Fruit fly (Drosophila melanogaster) whole organism, embryonic: ENCODE results near the gene CG6023.
A peak's percentile ranks its signal among the peaks of the same experiment; 100 is the strongest.

Experiments
- Awh ChIP-seq: fragments of 200-800 bp; sonication (Bioruptor generic); IDR thresholded peaks from 2 replicates; pipeline ENCODE4, ENCODE4 v1.3.6; 2022; ENCODE audit warnings: missing biosample characterization, missing genetic modification characterization
- Bteb2 ChIP-seq: fragments of 200-800 bp; sonication (Bioruptor generic); optimal IDR thresholded peaks from 2 replicates; lab custom pipeline; 2016; ENCODE audit warnings: missing biosample characterization, missing genetic modification characterization
- CG10147 ChIP-seq: fragments of 200-800 bp; sonication (Bioruptor generic); optimal IDR thresholded peaks from 2 replicates; lab custom pipeline; 2019; ENCODE audit warnings: missing biosample characterization, mild to moderate bottlenecking, missing genetic modification characterization, moderate library complexity
- CG12155 ChIP-seq: fragments of 200-800 bp; sonication (Bioruptor generic); optimal IDR thresholded peaks from 3 replicates; lab custom pipeline; 2016; ENCODE audit warnings: missing biosample characterization, missing genetic modification characterization
- CG14014 ChIP-seq: fragments of 200-800 bp; sonication (Bioruptor generic); IDR thresholded peaks from 2 replicates; pipeline ENCODE4 v1.3.6; 2022; ENCODE audit warnings: missing biosample characterization, missing genetic modification characterization
- CG14667 ChIP-seq: fragments of 200-800 bp; sonication (Bioruptor generic); IDR thresholded peaks from 2 replicates; pipeline ENCODE4 v1.3.6; 2022; ENCODE audit warnings: missing biosample characterization, missing genetic modification characterization
- CG15073 ChIP-seq: fragments of 200-800 bp; sonication (Bioruptor generic); optimal IDR thresholded peaks from 2 replicates; lab custom pipeline; 2016; ENCODE audit warnings: missing biosample characterization, missing genetic modification characterization
- CG17328 ChIP-seq: fragments of 200-800 bp; sonication (Bioruptor generic); IDR thresholded peaks from 2 replicates; pipeline ENCODE4 v1.3.6; 2022; ENCODE audit warnings: missing biosample characterization, missing genetic modification characterization
- CG30431 ChIP-seq: fragments of 200-800 bp; sonication (Bioruptor generic); optimal IDR thresholded peaks from 2 replicates; lab custom pipeline; 2017; ENCODE audit warnings: missing biosample characterization, missing genetic modification characterization
- CG31388 ChIP-seq: fragments of 200-800 bp; sonication (Bioruptor generic); optimal IDR thresholded peaks from 2 replicates; lab custom pipeline; 2016; ENCODE audit warnings: missing biosample characterization, missing genetic modification characterization
- CG4360 ChIP-seq: fragments of 200-800 bp; sonication (Bioruptor generic); IDR thresholded peaks from 2 replicates; pipeline ENCODE4 v1.3.6; 2022; ENCODE audit warnings: missing biosample characterization, missing genetic modification characterization
- CG4424 ChIP-seq: fragments of 200-800 bp; sonication (Bioruptor generic); optimal IDR thresholded peaks from 3 replicates; lab custom pipeline; 2016; ENCODE audit warnings: missing biosample characterization, missing genetic modification characterization
- CG7357 ChIP-seq: fragments of 200-800 bp; sonication (Bioruptor generic); IDR thresholded peaks from 3 replicates; pipeline ENCODE4 v1.3.6; 2022; ENCODE audit warnings: missing biosample characterization, missing genetic modification characterization
- CG7839 ChIP-seq: fragments of 200-800 bp; sonication (Bioruptor generic); optimal IDR thresholded peaks from 3 replicates; lab custom pipeline; 2018; ENCODE audit warnings: missing biosample characterization, mild to moderate bottlenecking, missing genetic modification characterization, moderate library complexity
- CG9797 ChIP-seq: fragments of 200-800 bp; sonication (Bioruptor generic); optimal IDR thresholded peaks from 3 replicates; lab custom pipeline; 2018; ENCODE audit warnings: missing biosample characterization, mild to moderate bottlenecking, missing genetic modification characterization
- Dad ChIP-seq: fragments of 200-800 bp; sonication (Bioruptor generic); optimal IDR thresholded peaks from 3 replicates; lab custom pipeline; 2016; ENCODE audit warnings: missing biosample characterization, missing genetic modification characterization
- Deaf1 ChIP-seq: fragments of 200-800 bp; optimal IDR thresholded peaks from 3 replicates; lab custom pipeline; 2019; ENCODE audit warnings: missing biosample characterization, mild to moderate bottlenecking, missing genetic modification characterization, moderate library complexity
- Doc3 ChIP-seq: fragments of 200-800 bp; sonication (Bioruptor generic); IDR thresholded peaks from 3 replicates; pipeline ENCODE4 v1.3.6; 2022; ENCODE audit warnings: missing biosample characterization, missing genetic modification characterization; ENCODE audit not compliant: partially characterized antibody
- Fer2 ChIP-seq: fragments of 200-800 bp; sonication (Bioruptor generic); optimal IDR thresholded peaks from 2 replicates; lab custom pipeline; 2018; ENCODE audit warnings: missing biosample characterization, mild to moderate bottlenecking, missing genetic modification characterization, moderate library complexity
- Hr51 ChIP-seq, 2 experiments: fragments of 200-800 bp; sonication (Bioruptor generic); optimal IDR thresholded peaks; 2 replicates in 1 of 2; 3 replicates in 1 of 2; lab custom pipeline; 2016 to 2018; ENCODE audit warnings: missing biosample characterization in 2 of 2, missing genetic modification characterization in 2 of 2, mild to moderate bottlenecking in 1 of 2, moderate library complexity in 1 of 2
- Med ChIP-seq: fragments of 200-800 bp; sonication (Bioruptor generic); peaks from one replicate; lab custom pipeline; 2016; ENCODE audit warnings: missing biosample characterization, missing genetic modification characterization, mild to moderate bottlenecking, inconsistent platforms, moderate library complexity
- Meics ChIP-seq: fragments of 200-800 bp; sonication (Bioruptor generic); optimal IDR thresholded peaks from 2 replicates; lab custom pipeline; 2017; ENCODE audit warnings: missing biosample characterization, mild to moderate bottlenecking, missing genetic modification characterization
- Neu2 ChIP-seq: fragments of 200-800 bp; sonication (Bioruptor generic); optimal IDR thresholded peaks from 3 replicates; lab custom pipeline; 2016; ENCODE audit warnings: missing biosample characterization, missing genetic modification characterization, borderline replicate concordance
- Optix ChIP-seq: fragments of 200-800 bp; sonication (Bioruptor generic); IDR thresholded peaks from 3 replicates; pipeline ENCODE4 v1.3.6; 2022; ENCODE audit warnings: missing biosample characterization, missing genetic modification characterization
- Ptx1 ChIP-seq: fragments of 200-800 bp; sonication (Bioruptor generic); IDR thresholded peaks from 2 replicates; pipeline ENCODE4 v1.3.6; 2022; ENCODE audit warnings: missing biosample characterization, missing genetic modification characterization
- Spps ChIP-seq: fragments of 200-800 bp; sonication (Bioruptor generic); optimal IDR thresholded peaks from 2 replicates; lab custom pipeline; 2018; ENCODE audit warnings: missing biosample characterization, mild to moderate bottlenecking, missing genetic modification characterization
- Ssrp ChIP-seq: fragments of 200-800 bp; sonication (Bioruptor generic); optimal IDR thresholded peaks from 2 replicates; lab custom pipeline; 2018; ENCODE audit warnings: missing biosample characterization, mild to moderate bottlenecking, missing genetic modification characterization, moderate library complexity
- Trl ChIP-seq, 3 experiments: fragments of >200 bp in 2 of 3; fragments of 200-800 bp in 1 of 3; sonication (Bioruptor generic) in 1 of 3; optimal IDR thresholded peaks; 2 replicates in 1 of 3; 3 replicates in 2 of 3; lab custom pipeline; 2016 to 2017; ENCODE audit warnings: missing biosample characterization in 1 of 3, missing genetic modification characterization in 1 of 3
- Xrp1 ChIP-seq: fragments of 200-800 bp; sonication (Bioruptor generic); IDR thresholded peaks from 2 replicates; pipeline ENCODE4 v1.3.6; 2022; ENCODE audit warnings: missing biosample characterization, missing genetic modification characterization
- chn ChIP-seq: fragments of 200-800 bp; sonication (Bioruptor generic); optimal IDR thresholded peaks from 2 replicates; lab custom pipeline; 2016; ENCODE audit warnings: missing biosample characterization, missing genetic modification characterization
- disco-r ChIP-seq: fragments of 200-800 bp; sonication (Bioruptor generic); optimal IDR thresholded peaks from 2 replicates; lab custom pipeline; 2016; ENCODE audit warnings: missing biosample characterization, missing genetic modification characterization
- dmrt11E ChIP-seq: fragments of 200-800 bp; sonication (Bioruptor generic); optimal IDR thresholded peaks from 3 replicates; lab custom pipeline; 2018; ENCODE audit warnings: missing biosample characterization, mild to moderate bottlenecking, missing genetic modification characterization, moderate library complexity
- emc ChIP-seq: fragments of 200-800 bp; sonication (Bioruptor generic); optimal IDR thresholded peaks from 2 replicates; lab custom pipeline; 2016; ENCODE audit warnings: missing biosample characterization, missing genetic modification characterization
- ftz-f1 ChIP-seq: fragments of 200-800 bp; sonication (Bioruptor generic); optimal IDR thresholded peaks from 2 replicates; lab custom pipeline; 2016; ENCODE audit warnings: missing biosample characterization, missing genetic modification characterization
- gcm ChIP-seq: fragments of 200-800 bp; sonication (Bioruptor generic); optimal IDR thresholded peaks from 2 replicates; lab custom pipeline; 2019; ENCODE audit warnings: missing biosample characterization, mild to moderate bottlenecking, missing genetic modification characterization, moderate library complexity
- gsb-n ChIP-seq: fragments of 200-800 bp; sonication (Bioruptor generic); optimal IDR thresholded peaks from 3 replicates; lab custom pipeline; 2018; ENCODE audit warnings: missing biosample characterization, mild to moderate bottlenecking, missing genetic modification characterization
- hth ChIP-seq: fragments of >200 bp; optimal IDR thresholded peaks from 2 replicates; lab custom pipeline; 2017; ENCODE audit warnings: inconsistent platforms
- inv ChIP-seq: fragments of 200-800 bp; sonication (Bioruptor generic); IDR thresholded peaks from 2 replicates; pipeline ENCODE4 v1.3.6; 2022; ENCODE audit warnings: missing biosample characterization, missing genetic modification characterization; ENCODE audit not compliant: partially characterized antibody
- jumu ChIP-seq: fragments of 200-800 bp; sonication (Bioruptor generic); optimal IDR thresholded peaks from 3 replicates; lab custom pipeline; 2016; ENCODE audit warnings: missing biosample characterization, missing genetic modification characterization
- nom ChIP-seq: fragments of 200-800 bp; sonication (Bioruptor generic); optimal IDR thresholded peaks from 2 replicates; lab custom pipeline; 2017; ENCODE audit warnings: missing biosample characterization, missing genetic modification characterization, mild to moderate bottlenecking, moderate library complexity, missing genetic modification reagents
- pfk ChIP-seq: fragments of 200-800 bp; sonication (Bioruptor generic); optimal IDR thresholded peaks from 2 replicates; lab custom pipeline; 2018; ENCODE audit warnings: missing biosample characterization, mild to moderate bottlenecking, missing genetic modification characterization, moderate library complexity
- pros ChIP-seq: fragments of 200-800 bp; sonication (Bioruptor generic); optimal IDR thresholded peaks from 3 replicates; lab custom pipeline; 2019; ENCODE audit warnings: missing biosample characterization, mild to moderate bottlenecking, missing genetic modification characterization, moderate library complexity
- run ChIP-seq: fragments of 200-800 bp; sonication (Bioruptor generic); optimal IDR thresholded peaks from 3 replicates; lab custom pipeline; 2018; ENCODE audit warnings: missing biosample characterization, mild to moderate bottlenecking, missing genetic modification characterization
- sd ChIP-seq: fragments of 200-800 bp; sonication (Bioruptor generic); optimal IDR thresholded peaks from 3 replicates; lab custom pipeline; 2018; ENCODE audit warnings: missing biosample characterization, mild to moderate bottlenecking, missing genetic modification characterization, moderate library complexity
- sug ChIP-seq: fragments of 200-800 bp; optimal IDR thresholded peaks from 2 replicates; lab custom pipeline; 2019; ENCODE audit warnings: missing biosample characterization, mild to moderate bottlenecking, missing genetic modification characterization, moderate library complexity
- ttk ChIP-seq: fragments of 200-800 bp; sonication (Bioruptor generic); IDR thresholded peaks from 2 replicates; pipeline ENCODE4 v2.1.2; 2022; ENCODE audit warnings: missing biosample characterization, missing genetic modification characterization
- tup ChIP-seq: fragments of 200-800 bp; sonication (Bioruptor generic); optimal IDR thresholded peaks from 2 replicates; lab custom pipeline; 2016; ENCODE audit warnings: missing biosample characterization, mild to moderate bottlenecking, missing genetic modification characterization, moderate library complexity
- zfh1 ChIP-seq: fragments of 200-800 bp; sonication (Bioruptor generic); IDR thresholded peaks from 3 replicates; pipeline ENCODE4 v1.3.6; 2022; ENCODE audit warnings: missing biosample characterization, missing genetic modification characterization

The CG6023 gene

DNA sequence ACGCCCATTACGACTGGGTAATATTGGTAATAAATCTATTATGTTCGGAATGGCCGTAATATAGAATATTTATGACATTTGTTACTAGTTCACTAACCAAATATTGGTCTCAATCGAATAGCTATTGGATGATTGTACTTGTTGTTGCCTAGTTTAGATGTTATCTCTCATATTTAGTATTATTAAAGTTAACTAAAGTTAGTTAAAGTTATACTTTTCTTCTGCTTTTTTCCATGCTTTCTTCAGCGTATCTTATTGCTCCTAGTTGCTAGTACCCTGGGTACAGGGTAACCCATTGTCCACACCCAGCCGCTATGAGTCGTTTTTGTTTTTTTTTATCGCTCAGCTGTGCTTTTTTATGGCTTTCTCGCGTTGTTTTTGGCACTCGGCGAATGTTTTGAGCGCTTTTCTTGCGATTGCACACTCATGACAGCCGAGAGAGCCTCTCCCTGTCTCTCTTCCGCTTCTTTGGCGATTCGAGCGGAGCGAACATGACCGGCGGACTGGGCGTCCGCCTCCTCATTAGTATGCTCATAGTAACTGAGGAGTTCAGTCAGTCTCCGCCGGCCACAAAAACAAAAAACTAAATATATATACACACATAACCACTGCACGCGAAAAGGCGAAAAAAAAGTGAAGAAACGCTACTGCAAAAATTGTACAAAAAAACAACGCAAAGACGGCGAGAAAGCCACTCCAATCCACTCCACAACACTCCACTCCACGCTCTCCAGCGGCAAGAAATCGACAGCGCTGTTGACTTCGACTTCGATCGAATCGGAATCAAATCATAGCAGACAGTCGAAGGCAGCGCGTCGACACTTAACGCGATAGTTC is 44.3 kb downstream of the CG6023 start, which contains the start of gene upd3 (continued):
- TF ChIP-seq zfh1 (GFP tag; lab: Robert Waterston, UW) = no peak
- TF ChIP-seq CG4424 = no peak
- TF ChIP-seq Spps (tag; lab: Kevin White, UChicago) = no peak
- TF ChIP-seq CG14667 (GFP tag; lab: Robert Waterston, UW) = no peak
- TF ChIP-seq Bteb2 (GFP tag; lab: Kevin White, UChicago) = no peak
- TF ChIP-seq CG10147 (GFP tag; lab: Kevin White, UChicago) = no peak
- no peak for TF ChIP-seq jumu (GFP tag; lab: Kevin White, UChicago)
- no peak for TF ChIP-seq Xrp1 (GFP tag; lab: Robert Waterston, UW)
- TF ChIP-seq nom (GFP tag; lab: Kevin White, UChicago) = peak; percentile 31
- TF ChIP-seq Trl (optimal IDR thresholded peaks at IDR 0.05; lab: Kevin White, UChicago) = peak; percentile 25 to 38
- TF ChIP-seq Trl (GFP tag; optimal IDR thresholded peaks at IDR 0.05; lab: Kevin White, UChicago) = no peak
- TF ChIP-seq hth (lab: Kevin White, UChicago) = no peak
- TF ChIP-seq Doc3 (GFP tag; lab: Robert Waterston, UW) = no peak
- peak in 1 of 2 experiments; percentile 36 for TF ChIP-seq Hr51 (GFP tag; optimal IDR thresholded peaks at IDR 0.05; lab: Kevin White, UChicago)

DNA sequence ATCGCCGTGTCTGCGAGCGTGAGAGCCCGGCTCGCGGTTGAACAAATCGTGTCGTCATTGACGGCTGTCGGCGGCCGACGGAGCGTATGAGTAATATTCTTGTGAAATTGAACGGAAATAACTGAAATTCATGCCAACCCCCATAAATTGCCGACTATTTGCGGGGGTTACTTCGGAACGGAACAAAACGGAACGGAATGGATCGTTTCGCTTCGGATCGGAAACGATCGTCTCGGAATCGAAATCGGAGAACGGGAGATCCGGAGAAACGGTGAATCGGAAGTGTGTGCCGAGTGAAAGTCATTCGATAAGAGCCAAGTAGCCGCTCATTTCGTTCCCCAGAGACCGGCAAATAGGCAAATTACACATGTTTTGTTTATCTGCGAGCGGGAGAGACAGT is 45.1 kb downstream of the CG6023 start:
- no peak for TF ChIP-seq ttk (GFP tag; lab: Robert Waterston, UW)
- no peak for TF ChIP-seq Fer2 (tag; lab: Kevin White, UChicago)
- TF ChIP-seq gsb-n (tag; lab: Kevin White, UChicago) = no peak
- TF ChIP-seq inv (GFP tag; lab: Robert Waterston, UW) = no peak
- TF ChIP-seq Awh (GFP tag; lab: Robert Waterston, UW) = no peak
- TF ChIP-seq CG14014 (GFP tag; lab: Robert Waterston, UW) = no peak
- no peak for TF ChIP-seq tup
- TF ChIP-seq chn (GFP tag; lab: Kevin White, UChicago) = no peak
- TF ChIP-seq CG9797 = no peak
- no peak for TF ChIP-seq Neu2 (GFP tag; lab: Kevin White, UChicago)
- peak; percentile 71 for TF ChIP-seq sug (tag; lab: Kevin White, UChicago)
- TF ChIP-seq pros (GFP tag; lab: Kevin White, UChicago) = no peak
- TF ChIP-seq Deaf1 (tag; lab: Kevin White, UChicago) = peak; percentile 74
- TF ChIP-seq gcm (GFP tag; lab: Kevin White, UChicago) = no peak
- no peak for TF ChIP-seq CG17328 (GFP tag; lab: Robert Waterston, UW)
- no peak for TF ChIP-seq run (tag; lab: Kevin White, UChicago)
- TF ChIP-seq dmrt11E = no peak
- no peak for TF ChIP-seq Ssrp (tag; lab: Kevin White, UChicago)
- TF ChIP-seq emc (GFP tag; lab: Kevin White, UChicago) = no peak
- peak; percentile 84 for TF ChIP-seq pfk (GFP tag; lab: Kevin White, UChicago)
- no peak for TF ChIP-seq Ptx1
- peak in 1 of 2 experiments; percentile 11 for TF ChIP-seq Trl (optimal IDR thresholded peaks at IDR 0.05; lab: Kevin White, UChicago)
- no peak for TF ChIP-seq Trl (GFP tag; optimal IDR thresholded peaks at IDR 0.05; lab: Kevin White, UChicago)
- peak; percentile 35 for TF ChIP-seq sd (tag; lab: Kevin White, UChicago)
- TF ChIP-seq Optix (GFP tag; lab: Robert Waterston, UW) = no peak
- TF ChIP-seq CG31388 = no peak
- TF ChIP-seq CG30431 (GFP tag; lab: Kevin White, UChicago) = no peak
- peak; percentile 29 for TF ChIP-seq Med
- no peak for TF ChIP-seq ftz-f1 (GFP tag; lab: Kevin White, UChicago)
- no peak for TF ChIP-seq CG7357 (GFP tag; lab: Robert Waterston, UW)
- no peak for TF ChIP-seq CG4360
- TF ChIP-seq Dad (GFP tag; lab: Kevin White, UChicago) = no peak
- no peak for TF ChIP-seq CG7839 (tag; lab: Kevin White, UChicago)
- TF ChIP-seq Meics = no peak
- no peak for TF ChIP-seq CG15073 (GFP tag; lab: Kevin White, UChicago)
- TF ChIP-seq CG12155 (GFP tag; lab: Kevin White, UChicago) = no peak
- no peak for TF ChIP-seq disco-r (GFP tag; lab: Kevin White, UChicago)
